Worm (Caenorhabditis elegans) whole organism, L1 larva: ENCODE results near the gene T14A8.2.

ENCODE experiments used
- C16A3.4 ChIP-seq: fragments of 150-350 bp; optimal IDR thresholded peaks from 2 replicates; lab custom pipeline; 2014; ENCODE audit warnings: missing biosample characterization, missing genetic modification characterization
- C34B4.2 ChIP-seq: sonication (generic microtip); optimal IDR thresholded peaks from 2 replicates; lab custom pipeline; 2017; ENCODE audit warnings: mild to moderate bottlenecking, missing genetic modification characterization, missing compliant biosample characterization
- F16B12.6 ChIP-seq: fragments of 150-350 bp; optimal IDR thresholded peaks from 2 replicates; lab custom pipeline; 2014; ENCODE audit warnings: missing biosample characterization, missing genetic modification characterization
- aha-1 ChIP-seq: fragments of 150-350 bp; optimal IDR thresholded peaks from 2 replicates; lab custom pipeline; 2014; ENCODE audit warnings: missing biosample characterization, missing genetic modification characterization
- alr-1 ChIP-seq: fragments of 200-800 bp; sonication (Bioruptor generic); optimal IDR thresholded peaks from 2 replicates; lab custom pipeline; 2018; ENCODE audit warnings: borderline replicate concordance, mild to moderate bottlenecking, missing genetic modification characterization, missing compliant biosample characterization
- aly-2 ChIP-seq: fragments of 150-350 bp; optimal IDR thresholded peaks from 2 replicates; lab custom pipeline; 2014; ENCODE audit warnings: missing biosample characterization, missing genetic modification characterization
- blmp-1 ChIP-seq: fragments of 150-350 bp; optimal IDR thresholded peaks from 2 replicates; lab custom pipeline; 2014; ENCODE audit warnings: missing biosample characterization, missing genetic modification characterization
- ceh-8 ChIP-seq: fragments of 200-800 bp; sonication (Bioruptor generic); optimal IDR thresholded peaks from 2 replicates; lab custom pipeline; 2018; ENCODE audit warnings: mild to moderate bottlenecking, missing genetic modification characterization, moderate library complexity, missing compliant biosample characterization
- ceh-82 ChIP-seq, 3 experiments: fragments of 150-350 bp in 1 of 3; sonication (generic microtip) in 2 of 3; optimal IDR thresholded peaks; 2 replicates each; lab custom pipeline; 2014 to 2017; ENCODE audit warnings: missing biosample characterization in 3 of 3, missing genetic modification characterization in 3 of 3
- ceh-88 ChIP-seq: fragments of 200-800 bp; sonication (Bioruptor generic); IDR thresholded peaks from 2 replicates; pipeline ENCODE4 v1.3.6; 2022; ENCODE audit warnings: missing genetic modification characterization, missing compliant biosample characterization
- ceh-90 ChIP-seq: sonication (generic microtip); optimal IDR thresholded peaks from 2 replicates; lab custom pipeline; 2016; ENCODE audit warnings: missing genetic modification characterization, missing compliant biosample characterization
- ces-1 ChIP-seq: fragments of 150-350 bp; optimal IDR thresholded peaks from 2 replicates; lab custom pipeline; 2014; ENCODE audit warnings: missing biosample characterization, missing genetic modification reagents, missing genetic modification characterization
- efl-1 ChIP-seq, 4 experiments: fragments of 150-350 bp; optimal IDR thresholded peaks in 3 of 4; peaks in 1 of 4; 1 replicate in 1 of 4; 2 replicates in 3 of 4; lab custom pipeline; 2014; ENCODE audit warnings: missing biosample characterization in 2 of 4, missing genetic modification characterization in 2 of 4, missing genetic modification reagents in 2 of 4
- efl-3 ChIP-seq: fragments of 200-800 bp; sonication (Bioruptor generic); optimal IDR thresholded peaks from 2 replicates; lab custom pipeline; 2018; ENCODE audit warnings: mild to moderate bottlenecking, missing genetic modification characterization, missing compliant biosample characterization
- elt-2 ChIP-seq: sonication (generic microtip); optimal IDR thresholded peaks from 2 replicates; lab custom pipeline; 2016; ENCODE audit warnings: missing genetic modification characterization, mild to moderate bottlenecking, inconsistent platforms, missing compliant biosample characterization, missing genetic modification reagents
- elt-3 ChIP-seq, 6 experiments: fragments of 150-350 bp in 1 of 6; sonication (generic microtip); optimal IDR thresholded peaks; 2 replicates each; lab custom pipeline; 2017 to 2018; ENCODE audit warnings: missing biosample characterization in 6 of 6, missing genetic modification characterization in 6 of 6, inconsistent platforms in 1 of 6
- ets-5 ChIP-seq: fragments of 200-800 bp; sonication (Bioruptor generic); IDR thresholded peaks from 2 replicates; pipeline ENCODE4 v1.3.6; 2022; ENCODE audit warnings: missing genetic modification characterization, missing compliant biosample characterization
- hlh-17 ChIP-seq: fragments of 200-800 bp; sonication (Bioruptor generic); optimal IDR thresholded peaks from 2 replicates; lab custom pipeline; 2018; ENCODE audit warnings: missing genetic modification characterization, mild to moderate bottlenecking, missing compliant biosample characterization, moderate library complexity, borderline replicate concordance
- hlh-4 ChIP-seq: sonication (generic microtip); optimal IDR thresholded peaks from 2 replicates; lab custom pipeline; 2016; ENCODE audit warnings: mild to moderate bottlenecking, missing genetic modification characterization, missing compliant biosample characterization
- isw-1 ChIP-seq: fragments of 200-800 bp; sonication (Bioruptor generic); IDR thresholded peaks from 2 replicates; pipeline ENCODE4 v1.3.6; 2022; ENCODE audit warnings: missing genetic modification characterization, missing compliant biosample characterization
- lin-14 ChIP-seq: fragments of 200-800 bp; sonication (Bioruptor generic); optimal IDR thresholded peaks from 2 replicates; lab custom pipeline; 2018; ENCODE audit warnings: mild to moderate bottlenecking, missing genetic modification characterization, moderate library complexity, missing compliant biosample characterization
- lin-15B ChIP-seq: fragments of 150-350 bp; sonication (generic microtip); optimal IDR thresholded peaks from 3 replicates; lab custom pipeline; 2014; ENCODE audit warnings: missing biosample characterization, missing genetic modification characterization
- lin-35 ChIP-seq, 2 experiments: fragments of 150-350 bp; optimal IDR thresholded peaks; 2 replicates each; lab custom pipeline; 2014; ENCODE audit warnings: missing biosample characterization in 2 of 2, missing genetic modification characterization in 2 of 2, missing genetic modification reagents in 2 of 2
- lin-39 ChIP-seq: fragments of 150-350 bp; optimal IDR thresholded peaks from 2 replicates; lab custom pipeline; 2014; ENCODE audit warnings: missing biosample characterization, missing genetic modification reagents, missing genetic modification characterization
- lir-3 ChIP-seq: sonication (generic microtip); optimal IDR thresholded peaks from 2 replicates; lab custom pipeline; 2016; ENCODE audit warnings: mild to moderate bottlenecking, missing genetic modification characterization, moderate library complexity, missing compliant biosample characterization; ENCODE audit not compliant: poor library complexity
- lsy-2 ChIP-seq, 2 experiments: fragments of 150-350 bp; optimal IDR thresholded peaks; 2 replicates each; lab custom pipeline; 2014; ENCODE audit warnings: missing biosample characterization in 2 of 2, missing genetic modification characterization in 2 of 2
- mab-9 ChIP-seq: fragments of 200-800 bp; sonication (Bioruptor generic); IDR thresholded peaks from 2 replicates; pipeline ENCODE4 v1.3.6; 2022; ENCODE audit warnings: missing genetic modification reagents, missing genetic modification characterization, missing compliant biosample characterization
- mdl-1 ChIP-seq, 2 experiments: fragments of 150-350 bp; optimal IDR thresholded peaks; 2 replicates each; lab custom pipeline; 2014 to 2017; ENCODE audit warnings: missing biosample characterization in 2 of 2, missing genetic modification characterization in 2 of 2, inconsistent platforms in 1 of 2
- mef-2 ChIP-seq: fragments of 150-350 bp; optimal IDR thresholded peaks from 2 replicates; lab custom pipeline; 2014; ENCODE audit warnings: missing biosample characterization, missing genetic modification characterization
- mep-1 ChIP-seq: fragments of 150-350 bp; optimal IDR thresholded peaks from 2 replicates; lab custom pipeline; 2014; ENCODE audit warnings: missing biosample characterization, missing genetic modification characterization
- nhr-11 ChIP-seq: fragments of 150-350 bp; optimal IDR thresholded peaks from 2 replicates; lab custom pipeline; 2014; ENCODE audit warnings: missing biosample characterization, missing genetic modification characterization
- nhr-20 ChIP-seq: sonication (generic microtip); optimal IDR thresholded peaks from 2 replicates; lab custom pipeline; 2016; ENCODE audit warnings: mild to moderate bottlenecking, missing genetic modification characterization, missing compliant biosample characterization
- nhr-237 ChIP-seq: fragments of 150-350 bp; optimal IDR thresholded peaks from 2 replicates; lab custom pipeline; 2014; ENCODE audit warnings: missing biosample characterization, missing genetic modification characterization
- nhr-28 ChIP-seq: fragments of 150-350 bp; optimal IDR thresholded peaks from 2 replicates; lab custom pipeline; 2014; ENCODE audit warnings: missing biosample characterization, missing genetic modification characterization
- nhr-76 ChIP-seq: sonication (generic microtip); optimal IDR thresholded peaks from 2 replicates; lab custom pipeline; 2017; ENCODE audit warnings: missing biosample characterization, missing genetic modification characterization
- nhr-90 ChIP-seq: sonication (generic microtip); optimal IDR thresholded peaks from 2 replicates; lab custom pipeline; 2016; ENCODE audit warnings: mild to moderate bottlenecking, missing genetic modification characterization, missing compliant biosample characterization; ENCODE audit not compliant: poor library complexity
- pax-3 ChIP-seq: fragments of 200-800 bp; sonication (Bioruptor generic); optimal IDR thresholded peaks from 2 replicates; lab custom pipeline; 2018; ENCODE audit warnings: mild to moderate bottlenecking, missing genetic modification characterization, moderate library complexity, missing compliant biosample characterization
- pqm-1 ChIP-seq: sonication (generic microtip); optimal IDR thresholded peaks from 3 replicates; lab custom pipeline; 2017; ENCODE audit warnings: missing biosample characterization, missing genetic modification characterization
- snpc-4 ChIP-seq: fragments of 150-350 bp; optimal IDR thresholded peaks from 2 replicates; lab custom pipeline; 2014; ENCODE audit warnings: missing biosample characterization, missing genetic modification characterization
- snu-23 ChIP-seq: sonication (generic microtip); optimal IDR thresholded peaks from 2 replicates; lab custom pipeline; 2016; ENCODE audit warnings: missing genetic modification characterization, missing compliant biosample characterization
- sox-4 ChIP-seq: sonication (generic microtip); optimal IDR thresholded peaks from 2 replicates; lab custom pipeline; 2016; ENCODE audit warnings: missing genetic modification characterization, missing compliant biosample characterization
- sptf-1 ChIP-seq: fragments of 150-350 bp; optimal IDR thresholded peaks from 2 replicates; lab custom pipeline; 2014; ENCODE audit warnings: missing biosample characterization, missing genetic modification characterization
- tlp-1 ChIP-seq: fragments of 150-350 bp; optimal IDR thresholded peaks from 2 replicates; lab custom pipeline; 2014; ENCODE audit warnings: missing biosample characterization, missing genetic modification characterization
- unc-30 ChIP-seq: sonication (generic microtip); optimal IDR thresholded peaks from 2 replicates; lab custom pipeline; 2017; ENCODE audit warnings: missing biosample characterization, missing genetic modification characterization
- unc-98 ChIP-seq: fragments of 200-800 bp; sonication (Bioruptor generic); IDR thresholded peaks from 2 replicates; pipeline ENCODE4 v1.3.6; 2022; ENCODE audit warnings: missing genetic modification characterization, missing compliant biosample characterization
- vab-15 ChIP-seq: sonication (generic microtip); optimal IDR thresholded peaks from 2 replicates; lab custom pipeline; 2017; ENCODE audit warnings: missing genotype, mild to moderate bottlenecking, missing genetic modification characterization, missing compliant biosample characterization
- xbp-1 ChIP-seq: sonication (generic microtip); optimal IDR thresholded peaks from 2 replicates; lab custom pipeline; 2016; ENCODE audit warnings: missing genetic modification characterization, missing compliant biosample characterization
- zag-1 ChIP-seq: fragments of 150-350 bp; optimal IDR thresholded peaks from 2 replicates; lab custom pipeline; 2014; ENCODE audit warnings: missing biosample characterization, missing genetic modification characterization
- zip-4 ChIP-seq: fragments of 200-800 bp; sonication (Bioruptor generic); optimal IDR thresholded peaks from 2 replicates; lab custom pipeline; 2018; ENCODE audit warnings: mild to moderate bottlenecking, missing genetic modification characterization, moderate library complexity, missing compliant biosample characterization
- ztf-11 ChIP-seq, 2 experiments: sonication (generic microtip); optimal IDR thresholded peaks; 2 replicates each; lab custom pipeline; 2016 to 2017; ENCODE audit warnings: missing genetic modification characterization in 2 of 2, missing biosample characterization in 1 of 2, missing compliant biosample characterization in 1 of 2
- ztf-4 ChIP-seq: fragments of 150-350 bp; optimal IDR thresholded peaks from 2 replicates; lab custom pipeline; 2014; ENCODE audit warnings: missing biosample characterization, missing genetic modification characterization

Gene T14A8.2

DNA sequence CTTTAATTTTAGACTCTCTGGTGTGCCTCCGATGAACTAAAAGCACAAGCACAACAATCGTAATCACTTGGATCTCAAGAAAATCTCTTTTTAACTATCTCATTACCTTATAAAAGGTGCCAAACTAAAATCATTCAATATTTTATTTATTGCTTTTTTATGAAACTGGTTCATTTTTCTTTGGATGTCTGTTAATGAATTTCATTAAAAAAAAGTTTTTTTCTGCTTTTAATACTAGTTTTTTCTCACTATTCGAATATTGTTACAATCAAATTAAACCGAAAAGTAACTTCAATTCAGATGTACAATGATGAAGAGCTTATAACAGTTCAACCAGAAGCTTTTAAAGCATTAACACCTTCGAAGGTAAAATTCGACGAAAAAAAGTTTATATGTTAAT is 46.7 kb downstream of the T14A8.2 start, which contains the start of gene swd-2.1:
Gene swd-2.1, plus strand, starts transcription at position 301 of the 400 bp plus-strand sequence.
- TF ChIP-seq lin-35 (GFP tag; optimal IDR thresholded peaks at IDR 0.05; lab: Kevin White, UChicago) = no peak
- TF ChIP-seq hlh-17 (GFP tag; lab: Kevin White, UChicago) = no peak
- TF ChIP-seq zip-4 (GFP tag; lab: Kevin White, UChicago) = no peak
- no peak for TF ChIP-seq alr-1
- TF ChIP-seq nhr-11 (tag; lab: Kevin White, UChicago) = no peak
- TF ChIP-seq ets-5 (GFP tag; lab: Robert Waterston, UW) = no peak

DNA sequence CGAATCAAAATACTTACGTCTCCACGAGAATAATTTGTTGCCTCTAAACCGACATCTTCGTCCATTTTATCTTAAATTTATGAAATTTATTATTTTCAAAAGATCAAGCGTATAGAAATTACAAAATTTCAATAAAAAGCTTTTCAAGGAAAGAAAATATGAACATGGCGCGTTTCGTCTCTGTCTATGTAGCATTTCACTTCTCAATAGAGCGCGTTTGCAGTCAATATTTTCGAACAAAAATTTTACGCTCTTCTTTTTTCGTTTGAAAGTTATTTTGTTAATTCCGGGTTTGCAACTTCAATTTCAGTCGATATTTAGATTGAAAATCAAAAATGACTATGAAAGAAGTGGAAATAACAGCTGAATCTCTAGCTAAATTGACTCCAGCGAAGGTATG is 48.2 kb downstream of the T14A8.2 start, which contains the start of the genes hcf-1 and swd-2.2:
Gene hcf-1, minus strand, starts transcription at position 70 of the 400 bp plus-strand sequence.
Gene swd-2.2, plus strand, starts transcription at position 206 of the 400 bp plus-strand sequence.
- TF ChIP-seq hlh-4 (no peak), ceh-8 (GFP tag; lab: Kevin White, UChicago) (no peak), ces-1 (GFP tag; lab: Kevin White, UChicago) (no peak), ceh-90 (no peak), efl-3 (no peak), pqm-1 (no peak), zag-1 (tag; lab: Kevin White, UChicago) (no peak), ceh-82 (tag; optimal IDR thresholded peaks at IDR 0.05; lab: Kevin White, UChicago) (peak in 1 of 3 experiments; percentile 18), C16A3.4 (tag; lab: Kevin White, UChicago) (peak; percentile 61), mab-9 (GFP tag; lab: Robert Waterston, UW) (no peak), ceh-88 (GFP tag; lab: Robert Waterston, UW) (no peak), elt-2 (tag; lab: Kevin White, UChicago) (no peak), ztf-11 (tag; optimal IDR thresholded peaks at IDR 0.05; lab: Kevin White, UChicago) (no peak), sox-4 (tag; lab: Kevin White, UChicago) (no peak), mep-1 (tag; lab: Kevin White, UChicago) (peak; percentile 48), nhr-90 (tag; lab: Kevin White, UChicago) (no peak), isw-1 (GFP tag; lab: Robert Waterston, UW) (no peak), mdl-1 (tag; optimal IDR thresholded peaks at IDR 0.05; lab: Kevin White, UChicago) (no peak), snpc-4 (tag; lab: Kevin White, UChicago) (no peak), nhr-76 (no peak), tlp-1 (no peak), alr-1 (no peak), snu-23 (GFP tag; lab: Kevin White, UChicago) (peak; percentile 29), ztf-4 (tag; lab: Kevin White, UChicago) (no peak), efl-1 (optimal IDR thresholded peaks at IDR 0.05; lab: Kevin White, UChicago) (peak; percentile 33 to 50), efl-1 (GFP tag; optimal IDR thresholded peaks at IDR 0.05 in 1 of 2; lab: Kevin White, UChicago) (peak; percentile 64 to 95), lsy-2 (tag; optimal IDR thresholded peaks at IDR 0.05; lab: Kevin White, UChicago) (peak; percentile 47 to 73), lin-15B (peak; percentile 39), pax-3 (no peak), aly-2 (no peak), nhr-237 (tag; lab: Kevin White, UChicago) (no peak), sptf-1 (no peak), lin-14 (GFP tag; lab: Kevin White, UChicago) (no peak), nhr-20 (tag; lab: Kevin White, UChicago) (peak; percentile 3), vab-15 (tag; lab: Kevin White, UChicago) (no peak), aha-1 (no peak), xbp-1 (peak; percentile 21), nhr-11 (tag; lab: Kevin White, UChicago) (no peak), blmp-1 (tag; lab: Kevin White, UChicago) (peak; percentile 63), unc-30 (tag; lab: Kevin White, UChicago) (no peak), lir-3 (tag; lab: Kevin White, UChicago) (no peak), ets-5 (GFP tag; lab: Robert Waterston, UW) (no peak), unc-98 (no peak), elt-3 (tag; optimal IDR thresholded peaks at IDR 0.05; lab: Kevin White, UChicago) (no peak), mef-2 (no peak), lin-39 (tag; lab: Kevin White, UChicago) (no peak), C34B4.2 (tag; lab: Kevin White, UChicago) (no peak), nhr-28 (no peak), F16B12.6 (tag; lab: Kevin White, UChicago) (peak; percentile 21)
